Worm (Caenorhabditis elegans) whole organism, late embryonic: ENCODE results near the gene ZK550.2.
A peak's percentile ranks its signal among the peaks of the same experiment; 100 is the strongest.

Source experiments
- C08G9.2 ChIP-seq: sonication (generic microtip); optimal IDR thresholded peaks from 2 replicates; lab custom pipeline; 2016; ENCODE audit warnings: mild to moderate bottlenecking, missing genetic modification characterization, moderate library complexity, missing compliant biosample characterization
- C38D4.7 ChIP-seq: fragments of 200-800 bp; sonication (Bioruptor generic); optimal IDR thresholded peaks from 2 replicates; lab custom pipeline; 2018; ENCODE audit warnings: mild to moderate bottlenecking, missing genetic modification characterization, moderate library complexity, missing compliant biosample characterization
- K09A11.1 ChIP-seq: sonication (generic microtip); optimal IDR thresholded peaks from 2 replicates; lab custom pipeline; 2017; ENCODE audit warnings: antibody characterized with exemption, mild to moderate bottlenecking, missing genetic modification characterization, missing compliant biosample characterization; ENCODE audit not compliant: insufficient read depth
- T23F11.4 ChIP-seq: fragments of 200-800 bp; sonication (Bioruptor generic); optimal IDR thresholded peaks from 2 replicates; lab custom pipeline; 2018; ENCODE audit warnings: mild to moderate bottlenecking, missing genetic modification characterization, missing compliant biosample characterization
- ama-1 ChIP-seq: fragments of 150-350 bp; optimal IDR thresholded peaks from 2 replicates; lab custom pipeline; 2014
- ceh-22 ChIP-seq: sonication (generic microtip); optimal IDR thresholded peaks from 2 replicates; lab custom pipeline; 2017; ENCODE audit warnings: missing biosample characterization, missing genetic modification characterization
- ceh-34 ChIP-seq: sonication (generic microtip); optimal IDR thresholded peaks from 2 replicates; lab custom pipeline; 2016; ENCODE audit warnings: mild to moderate bottlenecking, missing genetic modification characterization, missing compliant biosample characterization
- ceh-6 ChIP-seq: fragments of 200-800 bp; sonication (Bioruptor generic); optimal IDR thresholded peaks from 2 replicates; lab custom pipeline; 2018; ENCODE audit warnings: mild to moderate bottlenecking, missing genetic modification characterization, missing compliant biosample characterization
- dmd-4 ChIP-seq: sonication (generic microtip); optimal IDR thresholded peaks from 2 replicates; lab custom pipeline; 2016; ENCODE audit warnings: borderline replicate concordance, missing genetic modification characterization, missing compliant biosample characterization
- elt-4 ChIP-seq: sonication (generic microtip); optimal IDR thresholded peaks from 2 replicates; lab custom pipeline; 2016; ENCODE audit warnings: missing genetic modification characterization, missing compliant biosample characterization
- eyg-1 ChIP-seq: sonication (generic microtip); optimal IDR thresholded peaks from 2 replicates; lab custom pipeline; 2016; ENCODE audit warnings: missing genotype, missing genetic modification characterization, missing compliant biosample characterization
- fkh-6 ChIP-seq: sonication (generic microtip); optimal IDR thresholded peaks from 2 replicates; lab custom pipeline; 2016; ENCODE audit warnings: missing genetic modification characterization, missing compliant biosample characterization
- hlh-13 ChIP-seq: fragments of 200-800 bp; sonication (Bioruptor generic); optimal IDR thresholded peaks from 2 replicates; lab custom pipeline; 2018; ENCODE audit warnings: mild to moderate bottlenecking, missing genetic modification characterization, missing compliant biosample characterization
- hlh-30 ChIP-seq: sonication (generic microtip); optimal IDR thresholded peaks from 2 replicates; lab custom pipeline; 2017; ENCODE audit warnings: antibody characterized with exemption, missing genetic modification characterization, missing compliant biosample characterization; ENCODE audit not compliant: insufficient read depth
- hlh-6 ChIP-seq: sonication (generic microtip); optimal IDR thresholded peaks from 2 replicates; lab custom pipeline; 2016; ENCODE audit warnings: missing genotype, missing genetic modification characterization, missing compliant biosample characterization
- nfya-1 ChIP-seq: sonication (generic microtip); optimal IDR thresholded peaks from 2 replicates; lab custom pipeline; 2017; ENCODE audit warnings: missing genetic modification characterization, mild to moderate bottlenecking, missing compliant biosample characterization, antibody characterized with exemption, moderate library complexity
- nhr-11 ChIP-seq: fragments of 150-350 bp; optimal IDR thresholded peaks from 2 replicates; lab custom pipeline; 2014; ENCODE audit warnings: missing biosample characterization, missing genetic modification characterization
- pat-9 ChIP-seq: fragments of 200-800 bp; sonication (Bioruptor generic); optimal IDR thresholded peaks from 2 replicates; lab custom pipeline; 2018; ENCODE audit warnings: mild to moderate bottlenecking, missing genetic modification characterization, moderate library complexity, missing compliant biosample characterization
- pha-4 ChIP-seq: fragments of 150-350 bp; optimal IDR thresholded peaks from 2 replicates; lab custom pipeline; 2018; ENCODE audit warnings: missing biosample characterization, missing genetic modification reagents, missing genetic modification characterization
- ref-2 ChIP-seq: sonication (generic microtip); optimal IDR thresholded peaks from 2 replicates; lab custom pipeline; 2016; ENCODE audit warnings: missing genetic modification characterization, missing compliant biosample characterization
- sox-4 ChIP-seq: sonication (generic microtip); optimal IDR thresholded peaks from 2 replicates; lab custom pipeline; 2017; ENCODE audit warnings: mild to moderate bottlenecking, missing genetic modification characterization, inconsistent platforms, missing compliant biosample characterization
- ttx-3 ChIP-seq: sonication (generic microtip); optimal IDR thresholded peaks from 2 replicates; lab custom pipeline; 2016; ENCODE audit warnings: missing genetic modification reagents, missing genetic modification characterization, missing compliant biosample characterization
- unc-42 ChIP-seq: sonication (generic microtip); optimal IDR thresholded peaks from 2 replicates; lab custom pipeline; 2016; ENCODE audit warnings: missing genotype, missing genetic modification characterization, missing compliant biosample characterization
- unc-55 ChIP-seq: sonication (generic microtip); optimal IDR thresholded peaks from 2 replicates; lab custom pipeline; 2017; ENCODE audit warnings: missing biosample characterization, missing genetic modification reagents, missing genetic modification characterization
- unc-86 ChIP-seq: sonication (generic microtip); optimal IDR thresholded peaks from 2 replicates; lab custom pipeline; 2016; ENCODE audit warnings: missing genetic modification characterization, missing compliant biosample characterization

Gene ZK550.2

ce11 chrIV:17215070-17215469 is 30.3 kb upstream of the ZK550.2 start:
- TF ChIP-seq hlh-6 (tag; lab: Kevin White, UChicago) (no peak), nfya-1 (tag; lab: Kevin White, UChicago) (peak; percentile 73)

ce11 chrIV:17216048-17216447 is 29.3 kb upstream of the ZK550.2 start, which contains the start of gene Y116A8B.1:
Gene Y116A8B.1, plus strand, starts transcription at chrIV:17216348.
- TF ChIP-seq ceh-6 (GFP tag; lab: Kevin White, UChicago) = no peak
- TF ChIP-seq C08G9.2 (tag; lab: Kevin White, UChicago) = no peak

ce11 chrIV:17223474-17223873 is 21.9 kb upstream of the ZK550.2 start, which contains the start of gene Y116A8B.4:
Gene Y116A8B.4, plus strand, starts transcription at chrIV:17223774.
- TF ChIP-seq T23F11.4 (GFP tag; lab: Kevin White, UChicago) = no peak
- TF ChIP-seq ama-1 = no peak
- TF ChIP-seq C38D4.7 (GFP tag; lab: Kevin White, UChicago) = no peak
- no peak for TF ChIP-seq hlh-13 (GFP tag; lab: Kevin White, UChicago)
- TF ChIP-seq ttx-3 (tag; lab: Kevin White, UChicago) = no peak
- no peak for TF ChIP-seq ceh-34
- no peak for TF ChIP-seq hlh-6 (tag; lab: Kevin White, UChicago)
- TF ChIP-seq nfya-1 (tag; lab: Kevin White, UChicago) = no peak
- TF ChIP-seq pat-9 (tag; lab: Kevin White, UChicago) = no peak
- TF ChIP-seq fkh-6 (tag; lab: Kevin White, UChicago) = no peak
- TF ChIP-seq dmd-4 (tag; lab: Kevin White, UChicago) = no peak
- TF ChIP-seq hlh-30 (tag; lab: Kevin White, UChicago) = no peak
- no peak for TF ChIP-seq pha-4

ce11 chrIV:17230958-17231357 is 14.4 kb upstream of the ZK550.2 start, which contains the start of gene npr-32:
Gene npr-32, minus strand, starts transcription at chrIV:17231058.
- TF ChIP-seq C08G9.2 (tag; lab: Kevin White, UChicago) (no peak), sox-4 (tag; lab: Kevin White, UChicago) (no peak), ceh-6 (GFP tag; lab: Kevin White, UChicago) (no peak), unc-55 (GFP tag; lab: Kevin White, UChicago) (no peak), ceh-22 (no peak), ref-2 (no peak)
- TF ChIP-seq, all 69 proteins: peak for 0

ce11 chrIV:17232899-17233298 is 12.5 kb upstream of the ZK550.2 start:
- TF ChIP-seq unc-42 (tag; lab: Kevin White, UChicago) (peak; percentile 58), nhr-11 (no peak)
- TF ChIP-seq, all 69 proteins: peak for 1

- TF ChIP-seq unc-42 (tag; lab: Kevin White, UChicago) (peak; percentile 94), K09A11.1 (no peak)
Measured at ce11 chrIV:17233494-17233893, 11.9 kb upstream of the ZK550.2 start.

- TF ChIP-seq unc-86 (tag; lab: Kevin White, UChicago) (no peak), unc-42 (tag; lab: Kevin White, UChicago) (peak; percentile 34), pat-9 (tag; lab: Kevin White, UChicago) (no peak), eyg-1 (tag; lab: Kevin White, UChicago) (no peak)
Measured at ce11 chrIV:17237029-17237428, 8.4 kb upstream of the ZK550.2 start.

ce11 chrIV:17238951-17239350 is 6.4 kb upstream of the ZK550.2 start:
- no peak for TF ChIP-seq elt-4 (tag; lab: Kevin White, UChicago)
- TF ChIP-seq unc-42 (tag; lab: Kevin White, UChicago) = peak; percentile 71
